Fruit fly (Drosophila melanogaster) whole organism, embryonic: ENCODE measurements around the gene Nubp1.

Experiments
- Adf1 ChIP-seq: fragments of 200-800 bp; sonication (Bioruptor generic); IDR thresholded peaks from 2 replicates; pipeline ENCODE4 v1.3.6; 2022; ENCODE audit warnings: missing biosample characterization, missing genetic modification characterization
- B-H1 ChIP-seq: fragments of 200-800 bp; sonication (Bioruptor generic); IDR thresholded peaks from 3 replicates; pipeline ENCODE4 v1.3.6; 2022; ENCODE audit warnings: missing biosample characterization, missing genetic modification characterization
- Bteb2 ChIP-seq: fragments of 200-800 bp; sonication (Bioruptor generic); optimal IDR thresholded peaks from 2 replicates; lab custom pipeline; 2016; ENCODE audit warnings: missing biosample characterization, missing genetic modification characterization
- CG1233 ChIP-seq: fragments of 200-800 bp; sonication (Bioruptor generic); optimal IDR thresholded peaks from 4 replicates; lab custom pipeline; 2018; ENCODE audit warnings: missing biosample characterization, mild to moderate bottlenecking, missing genetic modification characterization
- CG15269 ChIP-seq: fragments of 200-800 bp; sonication (Bioruptor generic); optimal IDR thresholded peaks from 2 replicates; lab custom pipeline; 2018; ENCODE audit warnings: missing biosample characterization, mild to moderate bottlenecking, missing genetic modification characterization, moderate library complexity
- CG1529 ChIP-seq: fragments of 200-800 bp; sonication (Bioruptor generic); optimal IDR thresholded peaks from 3 replicates; lab custom pipeline; 2018; ENCODE audit warnings: missing biosample characterization, missing genetic modification characterization
- CG15479 ChIP-seq: fragments of 200-800 bp; sonication (Bioruptor generic); optimal IDR thresholded peaks from 3 replicates; lab custom pipeline; 2019; ENCODE audit warnings: missing biosample characterization, mild to moderate bottlenecking, missing genetic modification characterization, moderate library complexity
- CG2678 ChIP-seq: fragments of 200-800 bp; sonication (Bioruptor generic); optimal IDR thresholded peaks from 3 replicates; lab custom pipeline; 2019; ENCODE audit warnings: missing biosample characterization, mild to moderate bottlenecking, missing genetic modification characterization, moderate library complexity
- CG31388 ChIP-seq: fragments of 200-800 bp; sonication (Bioruptor generic); optimal IDR thresholded peaks from 2 replicates; lab custom pipeline; 2016; ENCODE audit warnings: missing biosample characterization, missing genetic modification characterization
- CG32767 ChIP-seq: fragments of 200-800 bp; sonication (Bioruptor generic); IDR thresholded peaks from 2 replicates; pipeline ENCODE4 v1.3.6; 2022; ENCODE audit warnings: missing biosample characterization, missing genetic modification characterization
- CG3838 ChIP-seq: fragments of 200-800 bp; sonication (Bioruptor generic); optimal IDR thresholded peaks from 3 replicates; lab custom pipeline; 2016; ENCODE audit warnings: missing biosample characterization, missing genetic modification characterization
- CG4424 ChIP-seq: fragments of 200-800 bp; sonication (Bioruptor generic); optimal IDR thresholded peaks from 3 replicates; lab custom pipeline; 2016; ENCODE audit warnings: missing biosample characterization, missing genetic modification characterization
- CG6683 ChIP-seq: fragments of 200-800 bp; sonication (Bioruptor generic); optimal IDR thresholded peaks from 2 replicates; lab custom pipeline; 2017; ENCODE audit warnings: missing biosample characterization, mild to moderate bottlenecking, missing genetic modification characterization, missing genetic modification reagents
- CG6854 ChIP-seq: fragments of 200-800 bp; sonication (Bioruptor generic); optimal IDR thresholded peaks from 3 replicates; lab custom pipeline; 2017; ENCODE audit warnings: missing biosample characterization, mild to moderate bottlenecking, missing genetic modification characterization
- CG7987 ChIP-seq: fragments of 200-800 bp; sonication (Bioruptor generic); optimal IDR thresholded peaks from 2 replicates; lab custom pipeline; 2018; ENCODE audit warnings: missing biosample characterization, mild to moderate bottlenecking, missing genetic modification characterization, moderate library complexity
- CG9215 ChIP-seq: fragments of 200-800 bp; sonication (Bioruptor generic); IDR thresholded peaks from 2 replicates; pipeline ENCODE4 v1.3.6; 2022; ENCODE audit warnings: missing biosample characterization, missing genetic modification characterization
- D19A ChIP-seq: fragments of 200-800 bp; optimal IDR thresholded peaks from 3 replicates; lab custom pipeline; 2019; ENCODE audit warnings: missing biosample characterization, mild to moderate bottlenecking, missing genetic modification characterization, moderate library complexity
- Dll ChIP-seq: fragments of 200-800 bp; sonication (Bioruptor generic); IDR thresholded peaks from 4 replicates; pipeline ENCODE4 v1.3.6; 2022; ENCODE audit warnings: missing biosample characterization, missing genetic modification characterization; ENCODE audit not compliant: partially characterized antibody
- Fer1 ChIP-seq: fragments of 200-800 bp; sonication (Bioruptor generic); optimal IDR thresholded peaks from 2 replicates; lab custom pipeline; 2017; ENCODE audit warnings: missing biosample characterization, mild to moderate bottlenecking, missing genetic modification characterization
- Hmr ChIP-seq: fragments of 200-800 bp; sonication (Bioruptor generic); optimal IDR thresholded peaks from 3 replicates; lab custom pipeline; 2017; ENCODE audit warnings: mild to moderate bottlenecking, missing biosample characterization, missing genetic modification reagents, missing genetic modification characterization
- MESR4 ChIP-seq: fragments of 200-800 bp; sonication (Bioruptor generic); optimal IDR thresholded peaks from 2 replicates; lab custom pipeline; 2018; ENCODE audit warnings: missing biosample characterization, mild to moderate bottlenecking, missing genetic modification characterization, moderate library complexity
- MTF-1 ChIP-seq: fragments of 200-800 bp; sonication (Bioruptor generic); optimal IDR thresholded peaks from 2 replicates; lab custom pipeline; 2018; ENCODE audit warnings: missing biosample characterization, mild to moderate bottlenecking, missing genetic modification characterization, borderline replicate concordance
- Med ChIP-seq: fragments of 200-800 bp; sonication (Bioruptor generic); peaks from one replicate; lab custom pipeline; 2016; ENCODE audit warnings: missing biosample characterization, missing genetic modification characterization, mild to moderate bottlenecking, inconsistent platforms, moderate library complexity
- Rfx ChIP-seq: fragments of 200-800 bp; sonication (Bioruptor generic); IDR thresholded peaks from 2 replicates; pipeline ENCODE4 v1.3.6; 2022; ENCODE audit warnings: missing biosample characterization, missing genetic modification characterization
- Sin3A ChIP-seq: fragments of >200 bp; optimal IDR thresholded peaks from 2 replicates; lab custom pipeline; 2018
- br ChIP-seq: fragments of >200 bp; optimal IDR thresholded peaks from 2 replicates; lab custom pipeline; 2017
- cg ChIP-seq: fragments of 200-800 bp; sonication (Bioruptor generic); optimal IDR thresholded peaks from 3 replicates; lab custom pipeline; 2019; ENCODE audit warnings: missing biosample characterization, mild to moderate bottlenecking, missing genetic modification characterization, moderate library complexity
- chinmo ChIP-seq: fragments of 200-800 bp; sonication (Bioruptor generic); IDR thresholded peaks from 4 replicates; pipeline ENCODE4 v1.3.6; 2022; ENCODE audit warnings: missing biosample characterization, missing genetic modification characterization; ENCODE audit not compliant: partially characterized antibody
- crol ChIP-seq: fragments of 200-800 bp; sonication (Bioruptor generic); IDR thresholded peaks from 2 replicates; pipeline ENCODE4 v1.3.6; 2022; ENCODE audit warnings: missing biosample characterization, missing genetic modification characterization
- disco-r ChIP-seq: fragments of 200-800 bp; sonication (Bioruptor generic); optimal IDR thresholded peaks from 2 replicates; lab custom pipeline; 2016; ENCODE audit warnings: missing biosample characterization, missing genetic modification characterization
- dmrt99B ChIP-seq: fragments of 200-800 bp; sonication (Bioruptor generic); optimal IDR thresholded peaks from 2 replicates; lab custom pipeline; 2018; ENCODE audit warnings: missing biosample characterization, mild to moderate bottlenecking, missing genetic modification characterization, moderate library complexity
- emc ChIP-seq: fragments of 200-800 bp; sonication (Bioruptor generic); optimal IDR thresholded peaks from 2 replicates; lab custom pipeline; 2016; ENCODE audit warnings: missing biosample characterization, missing genetic modification characterization
- exex ChIP-seq: fragments of 200-800 bp; sonication (Bioruptor generic); optimal IDR thresholded peaks from 4 replicates; lab custom pipeline; 2018; ENCODE audit warnings: missing biosample characterization, mild to moderate bottlenecking, missing genetic modification characterization, moderate library complexity
- gsb-n ChIP-seq: fragments of 200-800 bp; sonication (Bioruptor generic); optimal IDR thresholded peaks from 3 replicates; lab custom pipeline; 2018; ENCODE audit warnings: missing biosample characterization, mild to moderate bottlenecking, missing genetic modification characterization
- ham ChIP-seq: fragments of 200-800 bp; sonication (Bioruptor generic); IDR thresholded peaks from 2 replicates; pipeline ENCODE4 v1.3.6; 2022; ENCODE audit warnings: missing biosample characterization, missing genetic modification characterization
- her ChIP-seq: fragments of 200-800 bp; sonication (Bioruptor generic); optimal IDR thresholded peaks from 2 replicates; lab custom pipeline; 2016; ENCODE audit warnings: missing biosample characterization, missing genetic modification characterization
- lab ChIP-seq: fragments of 200-800 bp; sonication (Bioruptor generic); optimal IDR thresholded peaks from 3 replicates; lab custom pipeline; 2017; ENCODE audit warnings: missing biosample characterization, missing genetic modification characterization, mild to moderate bottlenecking, moderate library complexity, missing genetic modification reagents
- luna ChIP-seq: fragments of 200-800 bp; sonication (Bioruptor generic); optimal IDR thresholded peaks from 2 replicates; lab custom pipeline; 2016; ENCODE audit warnings: missing biosample characterization, missing genetic modification characterization
- nerfin-2 ChIP-seq: fragments of 200-800 bp; sonication (Bioruptor generic); IDR thresholded peaks from 2 replicates; pipeline ENCODE4 v1.3.6; 2022; ENCODE audit warnings: missing biosample characterization, missing genetic modification characterization; ENCODE audit not compliant: partially characterized antibody
- oc ChIP-seq: fragments of 200-800 bp; sonication (Bioruptor generic); optimal IDR thresholded peaks from 2 replicates; lab custom pipeline; 2018; ENCODE audit warnings: missing biosample characterization, mild to moderate bottlenecking, missing genetic modification characterization, moderate library complexity
- odd ChIP-seq: fragments of 200-800 bp; sonication (Bioruptor generic); optimal IDR thresholded peaks from 2 replicates; lab custom pipeline; 2017; ENCODE audit warnings: missing biosample characterization, mild to moderate bottlenecking, missing genetic modification characterization
- otp ChIP-seq: fragments of 200-800 bp; sonication (Bioruptor generic); IDR thresholded peaks from 3 replicates; pipeline ENCODE4, ENCODE4 v1.3.6; 2022; ENCODE audit warnings: missing biosample characterization, missing genetic modification characterization
- pita ChIP-seq: fragments of 200-800 bp; sonication (Bioruptor generic); optimal IDR thresholded peaks from 2 replicates; lab custom pipeline; 2017; ENCODE audit warnings: missing biosample characterization, mild to moderate bottlenecking, missing genetic modification characterization
- shn ChIP-seq: fragments of 200-800 bp; sonication (Bioruptor generic); optimal IDR thresholded peaks from 3 replicates; lab custom pipeline; 2016; ENCODE audit warnings: missing biosample characterization, missing genetic modification characterization
- sim ChIP-seq: fragments of 200-800 bp; sonication (Bioruptor generic); IDR thresholded peaks from 2 replicates; pipeline ENCODE4 v1.3.6; 2022; ENCODE audit warnings: missing biosample characterization, missing genetic modification characterization
- twi ChIP-seq: fragments of 200-800 bp; optimal IDR thresholded peaks from 2 replicates; lab custom pipeline; 2019; ENCODE audit warnings: missing biosample characterization, mild to moderate bottlenecking, missing genetic modification characterization, moderate library complexity
- unpg ChIP-seq: fragments of 200-800 bp; sonication (Bioruptor generic); optimal IDR thresholded peaks from 3 replicates; lab custom pipeline; 2018; ENCODE audit warnings: missing biosample characterization, mild to moderate bottlenecking, missing genetic modification characterization, moderate library complexity
- wdn ChIP-seq: fragments of 200-800 bp; sonication (Bioruptor generic); IDR thresholded peaks from 2 replicates; pipeline ENCODE4 v1.3.6; 2022; ENCODE audit warnings: missing biosample characterization, missing genetic modification characterization
- wek ChIP-seq: fragments of 200-800 bp; sonication (Bioruptor generic); optimal IDR thresholded peaks from 3 replicates; lab custom pipeline; 2018; ENCODE audit warnings: missing biosample characterization, mild to moderate bottlenecking, missing genetic modification characterization, moderate library complexity
- zfh2 ChIP-seq: fragments of 200-800 bp; sonication (Bioruptor generic); optimal IDR thresholded peaks from 2 replicates; lab custom pipeline; 2016; ENCODE audit warnings: missing biosample characterization, missing genetic modification characterization

Nubp1 gene

dm6 chr2L:16684908-16685611, 47.3 kb upstream of the Nubp1 start (continued):
- TF ChIP-seq lab (GFP tag; lab: Kevin White, UChicago): peak; percentile 71
- TF ChIP-seq chinmo (GFP tag; lab: Robert Waterston, UW): no peak
- peak; percentile 46 for TF ChIP-seq CG6683 (GFP tag; lab: Kevin White, UChicago)
- TF ChIP-seq unpg (GFP tag; lab: Kevin White, UChicago): peak; percentile 63
- no peak for TF ChIP-seq sim (GFP tag; lab: Robert Waterston, UW)
- TF ChIP-seq exex (tag; lab: Kevin White, UChicago): no peak
- TF ChIP-seq gsb-n (tag; lab: Kevin White, UChicago): peak; percentile 49
- no peak for TF ChIP-seq Bteb2 (GFP tag; lab: Kevin White, UChicago)
- peak; percentile 56 for TF ChIP-seq Med (GFP tag; lab: Kevin White, UChicago)
- no peak for TF ChIP-seq CG31388
- no peak; the same call in 2 of the 3 replicates for TF ChIP-seq B-H1 (GFP tag; lab: Robert Waterston, UW)
- TF ChIP-seq disco-r (GFP tag; lab: Kevin White, UChicago): no peak
- TF ChIP-seq wek (GFP tag; lab: Kevin White, UChicago): no peak
- TF ChIP-seq MESR4: no peak
- no peak for TF ChIP-seq CG1529 (GFP tag; lab: Kevin White, UChicago)
- no peak for TF ChIP-seq pita (GFP tag; lab: Kevin White, UChicago)
- TF ChIP-seq br (lab: Kevin White, UChicago): no peak
- TF ChIP-seq CG2678 (tag; lab: Kevin White, UChicago): peak; percentile 89
- peak; percentile 15 for TF ChIP-seq twi (tag; lab: Kevin White, UChicago)
- peak; percentile 77 for TF ChIP-seq CG15269 (tag; lab: Kevin White, UChicago)
- TF ChIP-seq cg (GFP tag; lab: Kevin White, UChicago): no peak
- TF ChIP-seq Fer1 (GFP tag; lab: Kevin White, UChicago): peak; percentile 77
- TF ChIP-seq CG4424: peak; percentile 62
- TF ChIP-seq CG32767: peak; percentile 12; the same call in 1 of the 2 replicates
- peak; percentile 78 for TF ChIP-seq Hmr (GFP tag; lab: Kevin White, UChicago)
- peak; percentile 80 for TF ChIP-seq dmrt99B
- TF ChIP-seq crol (GFP tag; lab: Robert Waterston, UW): peak; percentile 72
- no peak for TF ChIP-seq Adf1 (GFP tag; lab: Robert Waterston, UW)
- no peak for TF ChIP-seq Dll
- TF ChIP-seq CG6854 (GFP tag; lab: Kevin White, UChicago): peak; percentile 34
- TF ChIP-seq CG7987 (GFP tag; lab: Kevin White, UChicago): no peak
- no peak for TF ChIP-seq CG9215
- no peak for TF ChIP-seq wdn
- TF ChIP-seq nerfin-2 (GFP tag; lab: Robert Waterston, UW): no peak
- no peak for TF ChIP-seq zfh2 (GFP tag; lab: Kevin White, UChicago)
- TF ChIP-seq CG3838 (GFP tag; lab: Kevin White, UChicago): no peak
- TF ChIP-seq odd: peak; percentile 57
- TF ChIP-seq CG1233 (GFP tag; lab: Kevin White, UChicago): peak; percentile 45
- peak; percentile 50 for TF ChIP-seq oc (tag; lab: Kevin White, UChicago)
- no peak for TF ChIP-seq CG15479 (GFP tag; lab: Kevin White, UChicago)
- no peak for TF ChIP-seq ham (GFP tag; lab: Robert Waterston, UW)
- TF ChIP-seq otp (GFP tag; lab: Robert Waterston, UW): no peak
- TF ChIP-seq shn (GFP tag; lab: Kevin White, UChicago): no peak
- no peak for TF ChIP-seq her (GFP tag; lab: Kevin White, UChicago)
- TF ChIP-seq emc (GFP tag; lab: Kevin White, UChicago): no peak
- TF ChIP-seq MTF-1 (GFP tag; lab: Kevin White, UChicago): peak; percentile 4
- TF ChIP-seq Sin3A (lab: Kevin White, UChicago): no peak
- peak; percentile 63 for TF ChIP-seq D19A (tag; lab: Kevin White, UChicago)
- no peak; the same call in 1 of the 2 replicates for TF ChIP-seq Rfx (GFP tag; lab: Robert Waterston, UW)
- TF ChIP-seq luna (GFP tag; lab: Kevin White, UChicago): no peak
